Fruit fly (Drosophila melanogaster): ENCODE data around the gene glo.

glo gene

DNA sequence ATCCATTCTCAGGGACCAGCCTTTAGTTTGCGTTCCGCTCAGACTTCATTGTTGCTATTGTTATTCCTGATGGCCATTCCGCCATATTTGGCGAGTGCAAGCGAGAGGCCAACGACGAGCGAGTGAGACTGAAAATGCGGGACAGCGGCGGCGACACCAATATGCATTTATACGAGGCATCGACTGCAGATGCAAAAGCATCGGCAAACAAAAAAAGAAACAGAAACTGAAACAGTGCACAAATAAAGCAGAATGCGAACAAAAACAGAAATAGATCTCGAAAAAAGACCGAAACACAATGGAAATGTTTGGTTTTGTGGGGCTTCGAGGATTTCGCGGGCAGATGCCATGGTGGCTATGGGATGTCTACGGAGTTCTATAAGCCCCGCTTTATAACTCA is 39.9 kb upstream of the glo start:
- peak; percentile 38; the same call in 1 of the 2 replicates for TF ChIP-seq CG12605 (GFP tag; IDR thresholded peaks at IDR 0.05)
- peak; percentile 29; the same call in 1 of the 2 replicates for TF ChIP-seq Ets98B (GFP tag; IDR thresholded peaks at IDR 0.05)
- TF ChIP-seq CG4496 (GFP tag; IDR thresholded peaks at IDR 0.05), result no peak
- peak; percentile 86 for TF ChIP-seq gl (tag; optimal IDR thresholded peaks at IDR 0.05)
- no peak for TF ChIP-seq CG8159 (tag; optimal IDR thresholded peaks at IDR 0.05)
- TF ChIP-seq CG32121 (GFP tag; IDR thresholded peaks at IDR 0.05), result 0 out of 2 replicates have a peak, but pooled peaks have one; percentile 16
- TF ChIP-seq CG9948 (tag; optimal IDR thresholded peaks at IDR 0.05), result no peak
- no peak for TF ChIP-seq CG14655 (GFP tag; optimal IDR thresholded peaks at IDR 0.05)
- peak; percentile 33 for TF ChIP-seq CG34367 (tag; optimal IDR thresholded peaks at IDR 0.05)
- TF ChIP-seq Pif1A (GFP tag; optimal IDR thresholded peaks at IDR 0.05), result peak; percentile 5
- no peak for TF ChIP-seq Snoo (tag; optimal IDR thresholded peaks at IDR 0.05)
- no peak for TF ChIP-seq CG10348 (GFP tag; IDR thresholded peaks at IDR 0.05)
- peak; percentile 84 for TF ChIP-seq CG13204 (GFP tag; optimal IDR thresholded peaks at IDR 0.05)
- TF ChIP-seq Pif1B (GFP tag; optimal IDR thresholded peaks at IDR 0.05), result no peak
- no peak for TF ChIP-seq rn (GFP tag; IDR thresholded peaks at IDR 0.05)
- TF ChIP-seq D1 (tag; optimal IDR thresholded peaks at IDR 0.05), result peak; percentile 6
- TF ChIP-seq fd96Ca (GFP tag; IDR thresholded peaks at IDR 0.05), result peak; percentile 40; the same call in 1 of the 3 replicates
- TF ChIP-seq CG15710 (tag; optimal IDR thresholded peaks at IDR 0.05), result peak; percentile 27
- no peak for TF ChIP-seq CG17806 (tag; optimal IDR thresholded peaks at IDR 0.05)
- no peak for TF ChIP-seq CG8301 (tag; optimal IDR thresholded peaks at IDR 0.05)
- peak; percentile 69 for TF ChIP-seq EcR (GFP tag; optimal IDR thresholded peaks at IDR 0.05)

DNA sequence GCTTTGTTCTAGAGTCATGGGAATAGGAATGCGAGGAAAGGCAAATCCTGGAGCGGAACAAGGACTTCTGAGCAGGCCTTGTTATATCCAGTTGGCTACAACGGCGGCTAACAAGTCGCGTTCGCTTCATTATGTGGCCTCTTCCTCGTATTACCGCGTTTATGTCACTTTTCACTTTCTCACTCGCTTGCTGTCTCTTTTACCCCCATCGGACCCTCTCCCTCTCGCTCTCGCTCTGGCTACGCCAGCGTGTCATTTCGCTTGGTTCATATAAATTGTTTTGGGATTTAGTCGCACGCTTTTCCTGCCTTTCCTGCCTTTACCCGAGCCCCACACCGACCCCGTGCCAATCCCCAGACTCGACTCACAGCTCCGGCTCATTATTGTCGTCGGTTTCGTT is 37.1 kb upstream of the glo start:
- TF ChIP-seq Ets98B (GFP tag; IDR thresholded peaks at IDR 0.05) (no peak), CG9948 (tag; optimal IDR thresholded peaks at IDR 0.05) (no peak)

DNA sequence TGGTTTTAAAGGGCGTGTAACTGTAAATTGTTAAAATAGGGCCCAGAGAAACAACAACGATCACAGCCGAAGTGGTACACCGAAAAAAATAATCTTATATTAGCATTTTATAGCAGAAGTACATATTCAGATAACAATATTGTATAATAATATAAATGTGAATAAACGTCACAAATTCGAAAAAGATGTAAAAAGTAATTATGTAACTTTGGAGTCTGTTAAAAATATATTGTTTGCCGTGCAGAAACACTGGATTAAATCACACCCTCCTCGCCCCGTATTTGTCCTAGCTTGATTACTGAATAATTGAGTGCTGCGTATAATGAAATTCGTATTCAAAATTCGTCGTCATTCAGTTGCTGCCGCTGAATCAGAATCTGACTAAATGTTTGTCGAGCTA is 35.9 kb upstream of the glo start:
- no peak for TF ChIP-seq Ets98B (GFP tag; IDR thresholded peaks at IDR 0.05)
- TF ChIP-seq CG4496 (GFP tag; IDR thresholded peaks at IDR 0.05), result no peak
- peak; percentile 22 for TF ChIP-seq CG8159 (tag; optimal IDR thresholded peaks at IDR 0.05)
- no peak for TF ChIP-seq CG13204 (GFP tag; optimal IDR thresholded peaks at IDR 0.05)
- TF ChIP-seq CG17806 (tag; optimal IDR thresholded peaks at IDR 0.05), result peak; percentile 6
- peak; percentile 36 for TF ChIP-seq CG14655 (GFP tag; optimal IDR thresholded peaks at IDR 0.05)

DNA sequence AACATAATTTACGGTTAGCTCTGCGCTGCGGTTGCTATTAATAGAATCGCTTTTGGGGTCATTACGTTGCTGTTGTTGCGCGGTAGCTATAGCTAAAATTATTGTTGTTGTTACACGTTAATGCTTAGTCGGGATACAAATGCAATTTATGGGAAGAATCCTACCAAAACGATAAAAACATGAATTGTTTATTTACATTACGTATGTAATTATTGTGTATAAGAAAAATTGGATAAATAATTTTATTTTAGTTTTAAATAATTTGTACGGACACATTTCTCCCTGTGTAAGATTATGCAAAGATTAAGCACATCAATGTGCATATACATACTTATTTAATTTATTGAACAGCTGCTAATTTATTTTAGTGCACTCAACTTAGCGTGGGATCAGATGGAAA is 32.7 kb upstream of the glo start:
- TF ChIP-seq CG34367 (tag; optimal IDR thresholded peaks at IDR 0.05) (no peak), CG4496 (GFP tag; IDR thresholded peaks at IDR 0.05) (no peak), Pif1A (GFP tag; optimal IDR thresholded peaks at IDR 0.05) (no peak), fd96Ca (GFP tag; IDR thresholded peaks at IDR 0.05) (no peak), CG17806 (tag; optimal IDR thresholded peaks at IDR 0.05) (peak; percentile 20), Snoo (tag; optimal IDR thresholded peaks at IDR 0.05) (no peak), EcR (GFP tag; optimal IDR thresholded peaks at IDR 0.05) (no peak), Pif1B (GFP tag; optimal IDR thresholded peaks at IDR 0.05) (no peak), Ets98B (GFP tag; IDR thresholded peaks at IDR 0.05) (no peak), gl (tag; optimal IDR thresholded peaks at IDR 0.05) (no peak), D1 (tag; optimal IDR thresholded peaks at IDR 0.05) (no peak), CG12605 (GFP tag; IDR thresholded peaks at IDR 0.05) (no peak), rn (GFP tag; IDR thresholded peaks at IDR 0.05) (no peak), CG8301 (tag; optimal IDR thresholded peaks at IDR 0.05) (peak; percentile 56), CG14655 (GFP tag; optimal IDR thresholded peaks at IDR 0.05) (peak; percentile 40), CG10348 (GFP tag; IDR thresholded peaks at IDR 0.05) (no peak), CG9948 (tag; optimal IDR thresholded peaks at IDR 0.05) (no peak), CG13204 (GFP tag; optimal IDR thresholded peaks at IDR 0.05) (no peak), CG8159 (tag; optimal IDR thresholded peaks at IDR 0.05) (no peak), CG15710 (tag; optimal IDR thresholded peaks at IDR 0.05) (no peak), CG32121 (GFP tag; IDR thresholded peaks at IDR 0.05) (no peak)

DNA sequence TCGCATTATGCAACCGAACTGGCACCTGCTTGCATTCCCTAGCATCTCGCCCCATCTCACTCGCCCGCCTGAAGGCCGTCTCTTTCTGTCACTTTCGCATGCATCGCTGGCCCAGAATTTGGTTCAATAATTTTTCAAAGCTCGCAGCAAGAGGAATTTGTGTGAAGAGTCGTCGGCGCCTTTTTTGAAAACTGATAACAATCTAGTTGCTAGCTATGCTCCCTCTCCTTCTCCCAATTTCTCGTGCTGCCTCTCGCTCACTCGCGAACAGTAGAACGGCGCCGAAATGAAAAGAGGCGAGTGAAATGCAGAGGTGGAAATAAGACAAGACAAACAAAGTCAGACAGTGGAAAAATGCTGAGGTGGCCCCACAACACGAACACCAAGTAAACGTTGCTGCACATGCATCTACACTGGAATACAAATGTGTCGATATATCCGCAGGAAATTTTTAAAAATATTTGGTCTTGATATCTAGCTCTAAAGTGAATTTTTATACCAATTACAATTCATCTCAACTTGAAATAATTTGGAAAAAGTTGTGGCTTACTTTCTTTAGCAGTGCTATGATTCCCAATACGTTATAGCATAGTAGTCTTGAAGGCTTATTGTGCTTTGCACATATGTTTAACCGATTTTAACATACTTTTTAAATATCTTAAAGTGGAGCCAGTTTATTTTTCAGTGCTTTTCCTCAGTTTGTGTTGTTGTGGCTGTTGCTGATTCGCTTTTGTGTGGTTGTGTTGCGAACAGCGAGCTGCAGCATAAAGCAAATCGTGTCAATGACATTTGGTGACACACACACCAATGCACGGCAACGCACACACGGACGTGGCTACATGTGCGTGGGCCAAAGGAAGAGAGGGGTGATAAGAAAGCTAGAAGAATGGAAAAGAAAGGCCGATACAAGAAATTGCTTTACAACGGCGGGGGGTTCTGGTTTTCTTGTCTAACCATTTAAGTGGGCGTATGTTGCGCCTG is 32.0 kb upstream of the glo start:
- TF ChIP-seq Snoo (tag; optimal IDR thresholded peaks at IDR 0.05) (peak; percentile 55), Pif1A (GFP tag; optimal IDR thresholded peaks at IDR 0.05) (peak; percentile 91), CG34367 (tag; optimal IDR thresholded peaks at IDR 0.05) (peak; percentile 75), EcR (GFP tag; optimal IDR thresholded peaks at IDR 0.05) (peak; percentile 85), CG17806 (tag; optimal IDR thresholded peaks at IDR 0.05) (peak; percentile 80), CG8301 (tag; optimal IDR thresholded peaks at IDR 0.05) (peak; percentile 98), CG14655 (GFP tag; optimal IDR thresholded peaks at IDR 0.05) (peak; percentile 98), Ets98B (GFP tag; IDR thresholded peaks at IDR 0.05) (peak; percentile 88), D1 (tag; optimal IDR thresholded peaks at IDR 0.05) (peak; percentile 64), CG4496 (GFP tag; IDR thresholded peaks at IDR 0.05) (peak; percentile 86), CG13204 (GFP tag; optimal IDR thresholded peaks at IDR 0.05) (peak; percentile 54), CG12605 (GFP tag; IDR thresholded peaks at IDR 0.05) (peak; percentile 70), CG10348 (GFP tag; IDR thresholded peaks at IDR 0.05) (peak; percentile 81), gl (tag; optimal IDR thresholded peaks at IDR 0.05) (peak; percentile 60), CG9948 (tag; optimal IDR thresholded peaks at IDR 0.05) (peak; percentile 87), rn (GFP tag; IDR thresholded peaks at IDR 0.05) (peak; percentile 56), CG32121 (GFP tag; IDR thresholded peaks at IDR 0.05) (peak; percentile 83), fd96Ca (GFP tag; IDR thresholded peaks at IDR 0.05) (peak; percentile 88), CG8159 (tag; optimal IDR thresholded peaks at IDR 0.05) (peak; percentile 84), Pif1B (GFP tag; optimal IDR thresholded peaks at IDR 0.05) (peak; percentile 75), CG15710 (tag; optimal IDR thresholded peaks at IDR 0.05) (peak; percentile 83)

Measured in whole organism, pupa.